Fruit fly (Drosophila melanogaster) whole organism, wandering third instar larva: ENCODE measurements around the gene Pex2.
A peak's percentile ranks its signal among the peaks of the same experiment; 100 is the strongest.

Source experiments
- Abd-B ChIP-seq: fragments of >200 bp; optimal IDR thresholded peaks from 2 replicates; lab custom pipeline; 2017; ENCODE audit warnings: missing biosample characterization, missing genetic modification characterization
- CG9705 ChIP-seq: fragments of 200-800 bp; sonication (Bioruptor generic); optimal IDR thresholded peaks from 2 replicates; lab custom pipeline; 2018; ENCODE audit warnings: missing biosample characterization, mild to moderate bottlenecking, missing genetic modification characterization
- CrebA ChIP-seq: fragments of 200-800 bp; sonication (Bioruptor generic); optimal IDR thresholded peaks from 2 replicates; lab custom pipeline; 2016; ENCODE audit warnings: missing biosample characterization, mild to moderate bottlenecking, missing genetic modification characterization, borderline replicate concordance
- Dfd ChIP-seq: fragments of >200 bp; optimal IDR thresholded peaks from 2 replicates; lab custom pipeline; 2017; ENCODE audit warnings: missing biosample characterization, missing genetic modification characterization
- Dif ChIP-seq: fragments of 200-275, 200-300 bp; sonication (Bioruptor generic); optimal IDR thresholded peaks from 2 replicates; lab custom pipeline; 2018; ENCODE audit warnings: missing biosample characterization, missing genetic modification characterization; ENCODE audit not compliant: partially characterized antibody
- GATAd ChIP-seq: sonication (Bioruptor generic); optimal IDR thresholded peaks from 2 replicates; lab custom pipeline; 2016; ENCODE audit warnings: missing biosample characterization, missing genetic modification characterization
- HLH106 ChIP-seq: fragments of 200-800 bp; optimal IDR thresholded peaks from 3 replicates; lab custom pipeline; 2019; ENCODE audit warnings: missing biosample characterization, mild to moderate bottlenecking, missing genetic modification characterization, moderate library complexity
- Hr78 ChIP-seq: fragments of >200 bp; optimal IDR thresholded peaks from 2 replicates; lab custom pipeline; 2017; ENCODE audit warnings: missing biosample characterization, missing genetic modification characterization
- Hr83 ChIP-seq: fragments of 200-300 bp; sonication (Bioruptor generic); optimal IDR thresholded peaks from 2 replicates; lab custom pipeline; 2016; ENCODE audit warnings: missing biosample characterization, mild to moderate bottlenecking, missing genetic modification characterization, moderate library complexity; ENCODE audit not compliant: poor library complexity, severe bottlenecking
- Jra ChIP-seq: sonication (Bioruptor generic); optimal IDR thresholded peaks from 2 replicates; lab custom pipeline; 2016; ENCODE audit warnings: missing biosample characterization, missing genetic modification characterization
- Mio ChIP-seq: sonication (Bioruptor generic); optimal IDR thresholded peaks from 2 replicates; lab custom pipeline; 2016; ENCODE audit warnings: missing biosample characterization, missing genetic modification characterization
- Myc ChIP-seq: fragments of >200 bp; optimal IDR thresholded peaks from 2 replicates; lab custom pipeline; 2017
- N ChIP-seq: fragments of >200 bp; optimal IDR thresholded peaks from 2 replicates; lab custom pipeline; 2018; ENCODE audit warnings: missing biosample characterization, missing external identifiers, missing genetic modification characterization
- Rel ChIP-seq, 2 experiments: fragments of 200-800 bp; sonication (Bioruptor generic) in 1 of 2; optimal IDR thresholded peaks; 2 replicates in 1 of 2; 3 replicates in 1 of 2; lab custom pipeline; 2016 to 2019; ENCODE audit warnings: mild to moderate bottlenecking in 2 of 2, missing biosample characterization in 2 of 2, missing genetic modification characterization in 2 of 2, moderate library complexity in 1 of 2
- Sp1 ChIP-seq: fragments of 200-800 bp; sonication (Bioruptor generic); optimal IDR thresholded peaks from 3 replicates; lab custom pipeline; 2019; ENCODE audit warnings: missing biosample characterization, mild to moderate bottlenecking, missing genetic modification characterization, moderate library complexity
- Vsx2 ChIP-seq: fragments of 200-300, 225-300 bp; sonication (Bioruptor generic); optimal IDR thresholded peaks from 2 replicates; lab custom pipeline; 2018; ENCODE audit warnings: missing biosample characterization, missing genetic modification characterization; ENCODE audit not compliant: partially characterized antibody
- br ChIP-seq: fragments of 200-800 bp; sonication (Bioruptor generic); optimal IDR thresholded peaks from 2 replicates; lab custom pipeline; 2016; ENCODE audit warnings: missing biosample characterization, missing genetic modification characterization
- brk ChIP-seq: fragments of 200-800 bp; sonication (Bioruptor generic); optimal IDR thresholded peaks from 2 replicates; lab custom pipeline; 2016; ENCODE audit warnings: missing biosample characterization, mild to moderate bottlenecking, missing genetic modification characterization
- dl ChIP-seq, 2 experiments: fragments of 175-275, 200-275 bp in 1 of 2; fragments of 200-275 bp in 1 of 2; sonication (Bioruptor generic); optimal IDR thresholded peaks; lab custom pipeline; 2018; ENCODE audit warnings: mild to moderate bottlenecking in 2 of 2, missing biosample characterization in 2 of 2, missing genetic modification characterization in 2 of 2, moderate library complexity in 2 of 2; ENCODE audit not compliant: partially characterized antibody in 2 of 2, insufficient read depth in 1 of 2
- dmrt93B ChIP-seq: fragments of 200-800 bp; sonication (Bioruptor generic); optimal IDR thresholded peaks from 2 replicates; lab custom pipeline; 2018; ENCODE audit warnings: missing biosample characterization, mild to moderate bottlenecking, missing genetic modification characterization
- dsf ChIP-seq: sonication (Bioruptor generic); optimal IDR thresholded peaks from 2 replicates; lab custom pipeline; 2016; ENCODE audit warnings: missing biosample characterization, missing genetic modification characterization, borderline replicate concordance
- ey ChIP-seq: fragments of 200-800 bp; sonication (Bioruptor generic); optimal IDR thresholded peaks from 2 replicates; lab custom pipeline; 2016; ENCODE audit warnings: missing biosample characterization, missing genetic modification characterization
- foxo ChIP-seq, 2 experiments: fragments of 200-800 bp; sonication (Bioruptor generic); optimal IDR thresholded peaks; 2 replicates in 1 of 2; 3 replicates in 1 of 2; lab custom pipeline; 2016 to 2017; ENCODE audit warnings: missing biosample characterization in 2 of 2, missing genetic modification characterization in 2 of 2
- fru ChIP-seq: fragments of 200-800 bp; sonication (Bioruptor generic); optimal IDR thresholded peaks from 3 replicates; lab custom pipeline; 2016; ENCODE audit warnings: missing biosample characterization, mild to moderate bottlenecking, missing genetic modification characterization
- h ChIP-seq: fragments of 200-800 bp; sonication (Bioruptor generic); optimal IDR thresholded peaks from 3 replicates; lab custom pipeline; 2016; ENCODE audit warnings: missing biosample characterization, mild to moderate bottlenecking, missing genetic modification characterization
- jim ChIP-seq: fragments of 175-275, 200-325 bp; sonication (Bioruptor generic); optimal IDR thresholded peaks from 2 replicates; lab custom pipeline; 2016; ENCODE audit warnings: missing biosample characterization, mild to moderate bottlenecking, missing genetic modification characterization
- lola ChIP-seq: fragments of >200 bp; optimal IDR thresholded peaks from 2 replicates; lab custom pipeline; 2017; ENCODE audit warnings: missing biosample characterization, missing genetic modification characterization
- psq ChIP-seq: fragments of 200-800 bp; sonication (Bioruptor generic); optimal IDR thresholded peaks from 3 replicates; lab custom pipeline; 2017; ENCODE audit warnings: missing biosample characterization, mild to moderate bottlenecking, missing genetic modification characterization, moderate library complexity
- rgr ChIP-seq: fragments of 200-800 bp; sonication (Bioruptor generic); optimal IDR thresholded peaks from 3 replicates; lab custom pipeline; 2016; ENCODE audit warnings: missing biosample characterization, mild to moderate bottlenecking, missing genetic modification characterization
- sage ChIP-seq: fragments of 200-800 bp; sonication (Bioruptor generic); optimal IDR thresholded peaks from 2 replicates; lab custom pipeline; 2016; ENCODE audit warnings: missing biosample characterization, mild to moderate bottlenecking, missing genetic modification characterization
- sv ChIP-seq: fragments of 200-800 bp; sonication (Bioruptor generic); optimal IDR thresholded peaks from 3 replicates; lab custom pipeline; 2016; ENCODE audit warnings: missing biosample characterization, missing genetic modification characterization
- tai ChIP-seq: sonication (Bioruptor generic); optimal IDR thresholded peaks from 2 replicates; lab custom pipeline; 2016; ENCODE audit warnings: missing biosample characterization, missing genetic modification characterization
- usp ChIP-seq: fragments of >200 bp; optimal IDR thresholded peaks from 2 replicates; lab custom pipeline; 2017; ENCODE audit warnings: missing biosample characterization, missing genetic modification characterization
- woc ChIP-seq: sonication (Bioruptor generic); optimal IDR thresholded peaks from 2 replicates; lab custom pipeline; 2016; ENCODE audit warnings: missing biosample characterization, mild to moderate bottlenecking, missing genetic modification characterization

Gene Pex2

DNA sequence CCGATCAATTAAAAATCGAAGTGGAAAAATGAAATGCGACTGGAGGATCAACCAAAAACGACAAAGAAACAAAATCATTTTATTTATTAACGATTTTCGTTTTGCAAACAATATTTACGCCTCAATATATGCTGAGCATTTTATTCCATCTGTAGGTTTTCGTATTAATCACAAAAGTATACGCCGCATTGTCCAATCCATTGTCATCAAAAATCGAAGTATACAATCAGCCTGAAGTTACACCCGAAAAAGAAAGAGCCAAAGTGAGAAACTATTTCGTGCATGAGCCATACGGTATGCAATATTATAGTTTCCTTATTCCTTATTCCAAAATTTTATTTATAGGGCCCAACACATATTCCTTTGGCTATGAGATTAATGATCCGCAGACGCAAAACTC lies 9.8 kb upstream of the Pex2 start:
- TF ChIP-seq CG9705 (GFP tag; lab: Kevin White, UChicago) (no peak), sage (GFP tag; lab: Kevin White, UChicago) (no peak), Dif (GFP tag; lab: Kevin White, UChicago) (peak; percentile 54), Mio (no peak), lola (GFP tag; lab: Kevin White, UChicago) (no peak), N (GFP tag; lab: Kevin White, UChicago) (peak; percentile 89), tai (no peak), psq (no peak), Vsx2 (GFP tag; lab: Kevin White, UChicago) (peak; percentile 79), Myc (lab: Kevin White, UChicago) (peak; percentile 96), foxo (GFP tag; optimal IDR thresholded peaks at IDR 0.05; lab: Kevin White, UChicago) (no peak), sv (GFP tag; lab: Kevin White, UChicago) (no peak), br (GFP tag; lab: Kevin White, UChicago) (no peak), jim (GFP tag; lab: Kevin White, UChicago) (no peak)

DNA sequence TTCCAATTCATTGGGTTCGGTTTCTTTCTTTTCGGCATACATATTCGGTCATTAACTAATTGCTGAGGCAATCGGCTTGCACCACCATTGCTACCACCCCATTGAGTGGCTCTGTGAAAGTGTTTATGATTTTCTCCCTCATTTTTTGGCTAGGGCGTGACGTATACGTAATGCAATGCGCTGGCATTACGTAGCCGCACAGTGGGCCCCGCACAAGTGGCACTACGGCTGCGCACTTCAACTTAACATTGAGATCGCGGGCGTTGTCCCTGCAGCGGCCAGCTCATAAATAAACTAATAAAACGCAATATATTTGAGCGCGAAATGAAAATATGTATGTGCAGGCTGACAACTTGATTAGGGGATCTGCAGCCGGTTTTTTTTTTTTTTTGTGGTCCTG lies 7.4 kb upstream of the Pex2 start:
- TF ChIP-seq foxo (GFP tag; optimal IDR thresholded peaks at IDR 0.05; lab: Kevin White, UChicago) = no peak
- TF ChIP-seq rgr (GFP tag; lab: Kevin White, UChicago) = no peak
- TF ChIP-seq usp (GFP tag; lab: Kevin White, UChicago) = no peak
- no peak for TF ChIP-seq br (GFP tag; lab: Kevin White, UChicago)
- TF ChIP-seq dl (GFP tag; optimal IDR thresholded peaks at IDR 0.05; lab: Kevin White, UChicago; ENCODE audit: insufficient read depth in 1 of 2, partially characterized antibody in 2 of 2) = no peak
- TF ChIP-seq Dfd (GFP tag; lab: Kevin White, UChicago) = no peak

DNA sequence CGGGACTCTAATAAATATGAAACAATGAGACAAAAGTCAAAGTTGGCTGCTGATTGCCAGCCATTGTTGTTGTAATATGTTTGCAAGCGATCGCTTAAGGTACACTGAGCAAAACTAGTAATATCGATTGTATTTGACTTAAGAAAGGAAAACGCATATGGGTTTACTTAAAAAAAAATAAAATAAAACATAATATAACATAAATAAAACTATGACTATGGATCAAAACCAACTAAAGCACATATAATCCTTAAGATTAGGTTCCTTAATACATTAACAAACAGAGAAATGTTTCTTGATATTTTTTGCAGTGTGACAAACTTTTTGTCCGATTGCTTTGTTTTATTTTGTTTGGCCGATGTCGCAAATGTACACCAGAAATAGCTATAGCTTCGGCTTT lies 5.3 kb upstream of the Pex2 start:
- TF ChIP-seq CrebA (GFP tag; lab: Kevin White, UChicago) = no peak
- no peak for TF ChIP-seq CG9705 (GFP tag; lab: Kevin White, UChicago)
- TF ChIP-seq N (GFP tag; lab: Kevin White, UChicago) = no peak
- TF ChIP-seq, all 38 proteins: peak for 0

DNA sequence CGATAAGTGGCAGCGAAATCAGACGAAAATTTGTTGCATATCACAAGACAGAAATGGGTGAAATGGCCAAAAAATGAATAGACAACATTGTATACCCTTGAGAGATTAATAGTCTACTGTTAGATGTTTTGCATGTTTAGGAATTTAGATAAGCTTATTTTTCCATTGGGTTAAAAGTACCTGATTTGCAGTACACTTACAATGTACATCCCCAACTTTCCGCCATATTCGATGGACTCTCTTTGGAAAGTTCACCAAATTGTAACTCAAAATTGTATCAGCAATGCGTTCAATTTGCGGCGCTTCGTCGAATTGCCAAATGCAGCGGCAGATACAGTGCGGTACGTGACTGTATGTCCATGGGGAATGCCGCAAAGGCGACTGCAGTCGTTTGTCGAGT lies 4.5 kb upstream of the Pex2 start:
- no peak for TF ChIP-seq N (GFP tag; lab: Kevin White, UChicago)
- TF ChIP-seq ey (GFP tag; lab: Kevin White, UChicago) = no peak
- TF ChIP-seq Sp1 (GFP tag; lab: Kevin White, UChicago) = no peak
- no peak for TF ChIP-seq Jra (GFP tag; lab: Kevin White, UChicago)
- no peak for TF ChIP-seq CrebA (GFP tag; lab: Kevin White, UChicago)
- TF ChIP-seq CG9705 (GFP tag; lab: Kevin White, UChicago) = no peak
- no peak for TF ChIP-seq foxo (GFP tag; optimal IDR thresholded peaks at IDR 0.05; lab: Kevin White, UChicago)
- no peak for TF ChIP-seq usp (GFP tag; lab: Kevin White, UChicago)
- no peak for TF ChIP-seq Hr83 (GFP tag; lab: Kevin White, UChicago)
- no peak for TF ChIP-seq h (GFP tag; lab: Kevin White, UChicago)
- no peak for TF ChIP-seq woc (GFP tag; lab: Kevin White, UChicago)
- TF ChIP-seq jim (GFP tag; lab: Kevin White, UChicago) = no peak
- no peak for TF ChIP-seq fru
- no peak for TF ChIP-seq Dfd (GFP tag; lab: Kevin White, UChicago)
- no peak for TF ChIP-seq Myc (lab: Kevin White, UChicago)
- TF ChIP-seq tai = no peak
- TF ChIP-seq GATAd (GFP tag; lab: Kevin White, UChicago) = no peak
- TF ChIP-seq Rel (GFP tag; optimal IDR thresholded peaks at IDR 0.05; lab: Kevin White, UChicago) = no peak
- TF ChIP-seq Rel (tag; optimal IDR thresholded peaks at IDR 0.05; lab: Kevin White, UChicago) = no peak
- TF ChIP-seq Abd-B (GFP tag; lab: Kevin White, UChicago) = no peak

- TF ChIP-seq fru (no peak), Rel (GFP tag; optimal IDR thresholded peaks at IDR 0.05; lab: Kevin White, UChicago) (no peak), Rel (tag; optimal IDR thresholded peaks at IDR 0.05; lab: Kevin White, UChicago) (no peak), Myc (lab: Kevin White, UChicago) (no peak), h (GFP tag; lab: Kevin White, UChicago) (no peak), GATAd (GFP tag; lab: Kevin White, UChicago) (no peak), CrebA (GFP tag; lab: Kevin White, UChicago) (no peak), Hr78 (no peak), Dif (GFP tag; lab: Kevin White, UChicago) (no peak), brk (no peak), Mio (no peak), dsf (GFP tag; lab: Kevin White, UChicago) (no peak), HLH106 (no peak), Abd-B (GFP tag; lab: Kevin White, UChicago) (no peak), sage (GFP tag; lab: Kevin White, UChicago) (no peak), tai (no peak), dmrt93B (GFP tag; lab: Kevin White, UChicago) (no peak)
Observed at dm6 chr3L:8336372-8336771, 2.5 kb upstream of the Pex2 start, which contains the start of gene Cpr66Cb. Cpr66Cb (plus strand) TSS chr3L:8336672.
